Fruit fly (Drosophila melanogaster) S2 (cell line): ENCODE measurements around the gene Prm.

Experiments
- CG8478 ChIP-seq: fragments of >200 bp; optimal IDR thresholded peaks from 2 replicates; lab custom pipeline; 2018
- CTCF ChIP-seq, 2 experiments: fragments of >200 bp; optimal IDR thresholded peaks; 2 replicates each; lab custom pipeline; 2018

DNA sequence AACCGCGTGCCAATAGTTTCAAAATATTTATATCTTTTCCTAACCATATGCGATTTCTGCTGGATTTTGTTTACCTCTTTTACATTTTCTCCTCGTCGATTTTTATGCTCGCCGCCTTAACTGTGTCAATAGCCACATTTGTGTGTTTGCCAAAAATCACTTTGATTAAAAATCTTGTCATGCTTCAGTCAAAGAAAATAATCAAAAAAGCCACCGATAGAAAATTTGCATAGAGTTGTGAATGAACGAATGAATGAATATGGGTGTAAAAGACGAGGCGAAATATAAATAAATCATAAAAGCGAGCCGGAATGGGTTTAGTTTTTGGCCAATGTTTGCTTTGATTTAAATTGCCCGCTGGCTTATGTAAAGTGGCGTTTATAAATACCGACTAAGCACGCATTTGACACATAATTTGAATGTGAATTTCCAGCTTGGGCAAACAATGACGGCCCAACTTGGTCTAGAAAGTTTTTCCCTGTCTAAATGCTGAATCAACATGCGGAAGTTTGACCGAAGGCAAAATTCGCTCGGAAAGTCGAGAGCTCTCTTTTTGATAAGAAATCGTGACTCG is 35.7 kb upstream of the Prm start:
- TF ChIP-seq CTCF (optimal IDR thresholded peaks at IDR 0.05; lab: Kevin White, UChicago) (no peak), CG8478 (lab: Kevin White, UChicago) (no peak)
